Fruit fly (Drosophila melanogaster) whole organism, wandering third instar larva: ENCODE data around the gene Him.
A peak's percentile ranks its signal among the peaks of the same experiment; 100 is the strongest.

Source experiments
- Abd-B ChIP-seq: fragments of >200 bp; optimal IDR thresholded peaks from 2 replicates; lab custom pipeline; 2017; ENCODE audit warnings: missing biosample characterization, missing genetic modification characterization
- CG32264 ChIP-seq: fragments of 200-800 bp; sonication (Bioruptor generic); optimal IDR thresholded peaks from 2 replicates; lab custom pipeline; 2016; ENCODE audit warnings: missing biosample characterization, missing genetic modification characterization
- CG9705 ChIP-seq: fragments of 200-800 bp; sonication (Bioruptor generic); optimal IDR thresholded peaks from 2 replicates; lab custom pipeline; 2018; ENCODE audit warnings: missing biosample characterization, mild to moderate bottlenecking, missing genetic modification characterization
- CrebA ChIP-seq: fragments of 200-800 bp; sonication (Bioruptor generic); optimal IDR thresholded peaks from 2 replicates; lab custom pipeline; 2016; ENCODE audit warnings: missing biosample characterization, mild to moderate bottlenecking, missing genetic modification characterization, borderline replicate concordance
- Dif ChIP-seq: fragments of 200-275, 200-300 bp; sonication (Bioruptor generic); optimal IDR thresholded peaks from 2 replicates; lab custom pipeline; 2018; ENCODE audit warnings: missing biosample characterization, missing genetic modification characterization; ENCODE audit not compliant: partially characterized antibody
- GATAd ChIP-seq: sonication (Bioruptor generic); optimal IDR thresholded peaks from 2 replicates; lab custom pipeline; 2016; ENCODE audit warnings: missing biosample characterization, missing genetic modification characterization
- HLH106 ChIP-seq: fragments of 200-800 bp; optimal IDR thresholded peaks from 3 replicates; lab custom pipeline; 2019; ENCODE audit warnings: missing biosample characterization, mild to moderate bottlenecking, missing genetic modification characterization, moderate library complexity
- Hnf4 ChIP-seq: fragments of 200-800 bp; sonication (Bioruptor generic); optimal IDR thresholded peaks from 2 replicates; lab custom pipeline; 2016; ENCODE audit warnings: missing biosample characterization, mild to moderate bottlenecking, missing genetic modification characterization
- Hr78 ChIP-seq: fragments of >200 bp; optimal IDR thresholded peaks from 2 replicates; lab custom pipeline; 2017; ENCODE audit warnings: missing biosample characterization, missing genetic modification characterization
- Hr83 ChIP-seq: fragments of 200-300 bp; sonication (Bioruptor generic); optimal IDR thresholded peaks from 2 replicates; lab custom pipeline; 2016; ENCODE audit warnings: missing biosample characterization, mild to moderate bottlenecking, missing genetic modification characterization, moderate library complexity; ENCODE audit not compliant: poor library complexity, severe bottlenecking
- Jra ChIP-seq: sonication (Bioruptor generic); optimal IDR thresholded peaks from 2 replicates; lab custom pipeline; 2016; ENCODE audit warnings: missing biosample characterization, missing genetic modification characterization
- Mio ChIP-seq: sonication (Bioruptor generic); optimal IDR thresholded peaks from 2 replicates; lab custom pipeline; 2016; ENCODE audit warnings: missing biosample characterization, missing genetic modification characterization
- Myc ChIP-seq: fragments of >200 bp; optimal IDR thresholded peaks from 2 replicates; lab custom pipeline; 2017
- N ChIP-seq: fragments of >200 bp; optimal IDR thresholded peaks from 2 replicates; lab custom pipeline; 2018; ENCODE audit warnings: missing biosample characterization, missing external identifiers, missing genetic modification characterization
- Rel ChIP-seq, 2 experiments: fragments of 200-800 bp; sonication (Bioruptor generic) in 1 of 2; optimal IDR thresholded peaks; 2 replicates in 1 of 2; 3 replicates in 1 of 2; lab custom pipeline; 2016 to 2019; ENCODE audit warnings: mild to moderate bottlenecking in 2 of 2, missing biosample characterization in 2 of 2, missing genetic modification characterization in 2 of 2, moderate library complexity in 1 of 2
- Sp1 ChIP-seq: fragments of 200-800 bp; sonication (Bioruptor generic); optimal IDR thresholded peaks from 3 replicates; lab custom pipeline; 2019; ENCODE audit warnings: missing biosample characterization, mild to moderate bottlenecking, missing genetic modification characterization, moderate library complexity
- Vsx2 ChIP-seq: fragments of 200-300, 225-300 bp; sonication (Bioruptor generic); optimal IDR thresholded peaks from 2 replicates; lab custom pipeline; 2018; ENCODE audit warnings: missing biosample characterization, missing genetic modification characterization; ENCODE audit not compliant: partially characterized antibody
- br ChIP-seq: fragments of 200-800 bp; sonication (Bioruptor generic); optimal IDR thresholded peaks from 2 replicates; lab custom pipeline; 2016; ENCODE audit warnings: missing biosample characterization, missing genetic modification characterization
- brk ChIP-seq: fragments of 200-800 bp; sonication (Bioruptor generic); optimal IDR thresholded peaks from 2 replicates; lab custom pipeline; 2016; ENCODE audit warnings: missing biosample characterization, mild to moderate bottlenecking, missing genetic modification characterization
- dl ChIP-seq, 2 experiments: fragments of 175-275, 200-275 bp in 1 of 2; fragments of 200-275 bp in 1 of 2; sonication (Bioruptor generic); optimal IDR thresholded peaks; lab custom pipeline; 2018; ENCODE audit warnings: mild to moderate bottlenecking in 2 of 2, missing biosample characterization in 2 of 2, missing genetic modification characterization in 2 of 2, moderate library complexity in 2 of 2; ENCODE audit not compliant: partially characterized antibody in 2 of 2, insufficient read depth in 1 of 2
- dmrt93B ChIP-seq: fragments of 200-800 bp; sonication (Bioruptor generic); optimal IDR thresholded peaks from 2 replicates; lab custom pipeline; 2018; ENCODE audit warnings: missing biosample characterization, mild to moderate bottlenecking, missing genetic modification characterization
- ey ChIP-seq: fragments of 200-800 bp; sonication (Bioruptor generic); optimal IDR thresholded peaks from 2 replicates; lab custom pipeline; 2016; ENCODE audit warnings: missing biosample characterization, missing genetic modification characterization
- foxo ChIP-seq, 2 experiments: fragments of 200-800 bp; sonication (Bioruptor generic); optimal IDR thresholded peaks; 2 replicates in 1 of 2; 3 replicates in 1 of 2; lab custom pipeline; 2016 to 2017; ENCODE audit warnings: missing biosample characterization in 2 of 2, missing genetic modification characterization in 2 of 2
- fru ChIP-seq: fragments of 200-800 bp; sonication (Bioruptor generic); optimal IDR thresholded peaks from 3 replicates; lab custom pipeline; 2016; ENCODE audit warnings: missing biosample characterization, mild to moderate bottlenecking, missing genetic modification characterization
- h ChIP-seq: fragments of 200-800 bp; sonication (Bioruptor generic); optimal IDR thresholded peaks from 3 replicates; lab custom pipeline; 2016; ENCODE audit warnings: missing biosample characterization, mild to moderate bottlenecking, missing genetic modification characterization
- lola ChIP-seq: fragments of >200 bp; optimal IDR thresholded peaks from 2 replicates; lab custom pipeline; 2017; ENCODE audit warnings: missing biosample characterization, missing genetic modification characterization
- pan ChIP-seq: fragments of >200 bp; optimal IDR thresholded peaks from 2 replicates; lab custom pipeline; 2017
- rgr ChIP-seq: fragments of 200-800 bp; sonication (Bioruptor generic); optimal IDR thresholded peaks from 3 replicates; lab custom pipeline; 2016; ENCODE audit warnings: missing biosample characterization, mild to moderate bottlenecking, missing genetic modification characterization
- sage ChIP-seq: fragments of 200-800 bp; sonication (Bioruptor generic); optimal IDR thresholded peaks from 2 replicates; lab custom pipeline; 2016; ENCODE audit warnings: missing biosample characterization, mild to moderate bottlenecking, missing genetic modification characterization
- sv ChIP-seq: fragments of 200-800 bp; sonication (Bioruptor generic); optimal IDR thresholded peaks from 3 replicates; lab custom pipeline; 2016; ENCODE audit warnings: missing biosample characterization, missing genetic modification characterization
- tai ChIP-seq: sonication (Bioruptor generic); optimal IDR thresholded peaks from 2 replicates; lab custom pipeline; 2016; ENCODE audit warnings: missing biosample characterization, missing genetic modification characterization
- usp ChIP-seq: fragments of >200 bp; optimal IDR thresholded peaks from 2 replicates; lab custom pipeline; 2017; ENCODE audit warnings: missing biosample characterization, missing genetic modification characterization
- woc ChIP-seq: sonication (Bioruptor generic); optimal IDR thresholded peaks from 2 replicates; lab custom pipeline; 2016; ENCODE audit warnings: missing biosample characterization, mild to moderate bottlenecking, missing genetic modification characterization

The Him gene

dm6 chrX:18239301-18239700, 30.1 kb downstream of the Him start:
- TF ChIP-seq CG32264 (GFP tag; lab: Kevin White, UChicago) (no peak), Sp1 (GFP tag; lab: Kevin White, UChicago) (no peak), lola (GFP tag; lab: Kevin White, UChicago) (peak; percentile 60), Rel (GFP tag; optimal IDR thresholded peaks at IDR 0.05; lab: Kevin White, UChicago) (no peak), Rel (tag; optimal IDR thresholded peaks at IDR 0.05; lab: Kevin White, UChicago) (no peak), Mio (GFP tag; lab: Kevin White, UChicago) (no peak), Vsx2 (GFP tag; lab: Kevin White, UChicago) (peak; percentile 42), dl (GFP tag; optimal IDR thresholded peaks at IDR 0.05; lab: Kevin White, UChicago; ENCODE audit: insufficient read depth in 1 of 2, partially characterized antibody in 2 of 2) (peak in 1 of 2 experiments; percentile 6), br (GFP tag; lab: Kevin White, UChicago) (no peak), h (GFP tag; lab: Kevin White, UChicago) (peak; percentile 75), tai (GFP tag; lab: Kevin White, UChicago) (no peak), ey (GFP tag; lab: Kevin White, UChicago) (no peak), Jra (GFP tag; lab: Kevin White, UChicago) (no peak), CrebA (GFP tag; lab: Kevin White, UChicago) (no peak), sage (no peak), dmrt93B (GFP tag; lab: Kevin White, UChicago) (no peak), fru (GFP tag; lab: Kevin White, UChicago) (peak; percentile 14), N (GFP tag; lab: Kevin White, UChicago) (peak; percentile 3), Hnf4 (no peak), Myc (lab: Kevin White, UChicago) (peak; percentile 83), sv (GFP tag; lab: Kevin White, UChicago) (no peak), rgr (no peak), Dif (peak; percentile 62), Hr78 (GFP tag; lab: Kevin White, UChicago) (no peak), foxo (GFP tag; optimal IDR thresholded peaks at IDR 0.05; lab: Kevin White, UChicago) (no peak), Hr83 (GFP tag; lab: Kevin White, UChicago) (no peak), HLH106 (tag; lab: Kevin White, UChicago) (no peak)

- TF ChIP-seq dl (GFP tag; optimal IDR thresholded peaks at IDR 0.05; lab: Kevin White, UChicago; ENCODE audit: insufficient read depth in 1 of 2, partially characterized antibody in 2 of 2) (no peak), sage (no peak), dmrt93B (GFP tag; lab: Kevin White, UChicago) (no peak), sv (GFP tag; lab: Kevin White, UChicago) (no peak), foxo (GFP tag; optimal IDR thresholded peaks at IDR 0.05; lab: Kevin White, UChicago) (no peak), h (GFP tag; lab: Kevin White, UChicago) (no peak), usp (GFP tag; lab: Kevin White, UChicago) (no peak), lola (GFP tag; lab: Kevin White, UChicago) (no peak), Mio (GFP tag; lab: Kevin White, UChicago) (no peak), Dif (no peak), Vsx2 (GFP tag; lab: Kevin White, UChicago) (no peak), CG9705 (no peak), pan (lab: Kevin White, UChicago) (no peak), tai (GFP tag; lab: Kevin White, UChicago) (no peak), Rel (GFP tag; optimal IDR thresholded peaks at IDR 0.05; lab: Kevin White, UChicago) (no peak), Rel (tag; optimal IDR thresholded peaks at IDR 0.05; lab: Kevin White, UChicago) (no peak), fru (GFP tag; lab: Kevin White, UChicago) (no peak), GATAd (GFP tag; lab: Kevin White, UChicago) (no peak), woc (GFP tag; lab: Kevin White, UChicago) (no peak)
- TF ChIP-seq, all 38 proteins: peak for 0
Measured at dm6 chrX:18241267-18241666, 32.0 kb downstream of the Him start.

- TF ChIP-seq usp (GFP tag; lab: Kevin White, UChicago) = no peak
- no peak for TF ChIP-seq N (GFP tag; lab: Kevin White, UChicago)
- no peak for TF ChIP-seq Abd-B (GFP tag; lab: Kevin White, UChicago)
- no peak for TF ChIP-seq HLH106 (tag; lab: Kevin White, UChicago)
- TF ChIP-seq fru (GFP tag; lab: Kevin White, UChicago) = no peak
- no peak for TF ChIP-seq dl (GFP tag; optimal IDR thresholded peaks at IDR 0.05; lab: Kevin White, UChicago; ENCODE audit: insufficient read depth in 1 of 2, partially characterized antibody in 2 of 2)
- TF ChIP-seq CG32264 (GFP tag; lab: Kevin White, UChicago) = no peak
- no peak for TF ChIP-seq Rel (GFP tag; optimal IDR thresholded peaks at IDR 0.05; lab: Kevin White, UChicago)
- no peak for TF ChIP-seq Rel (tag; optimal IDR thresholded peaks at IDR 0.05; lab: Kevin White, UChicago)
- TF ChIP-seq Vsx2 (GFP tag; lab: Kevin White, UChicago) = no peak
- TF ChIP-seq pan (lab: Kevin White, UChicago) = no peak
- no peak for TF ChIP-seq foxo (GFP tag; optimal IDR thresholded peaks at IDR 0.05; lab: Kevin White, UChicago)
- TF ChIP-seq CG9705 = no peak
- no peak for TF ChIP-seq Hnf4
- no peak for TF ChIP-seq woc (GFP tag; lab: Kevin White, UChicago)
- no peak for TF ChIP-seq brk
- TF ChIP-seq Hr78 (GFP tag; lab: Kevin White, UChicago) = no peak
Measured at dm6 chrX:18243184-18243375, 33.9 kb downstream of the Him start, which contains the start of gene upd2. upd2 (minus strand) TSS chrX:18243284.
